Worm (Caenorhabditis elegans) whole organism, L2 larva: ENCODE measurements around the gene Y39A3CL.4.

Experiments used
- R02D3.7 ChIP-seq: fragments of 150-350 bp; optimal IDR thresholded peaks from 2 replicates; lab custom pipeline; 2014; ENCODE audit warnings: missing biosample characterization, missing genetic modification characterization
- elt-3 ChIP-seq: sonication (generic microtip); optimal IDR thresholded peaks from 2 replicates; lab custom pipeline; 2017; ENCODE audit warnings: missing biosample characterization, missing genetic modification characterization
- fos-1 ChIP-seq: fragments of 150-350 bp; optimal IDR thresholded peaks from 2 replicates; lab custom pipeline; 2014; ENCODE audit warnings: missing biosample characterization, missing genetic modification characterization
- nhr-12 ChIP-seq: fragments of 150-350 bp; optimal IDR thresholded peaks from 2 replicates; lab custom pipeline; 2014; ENCODE audit warnings: missing biosample characterization, missing genetic modification characterization
- nhr-129 ChIP-seq: fragments of 150-350 bp; optimal IDR thresholded peaks from 2 replicates; lab custom pipeline; 2014; ENCODE audit warnings: missing biosample characterization, missing genetic modification characterization
- nhr-25 ChIP-seq: fragments of 150-350 bp; sonication (generic microtip); optimal IDR thresholded peaks from 3 replicates; lab custom pipeline; 2014; ENCODE audit warnings: missing biosample characterization, missing genetic modification characterization
- snpc-4 ChIP-seq: fragments of 150-350 bp; optimal IDR thresholded peaks from 2 replicates; lab custom pipeline; 2014; ENCODE audit warnings: missing biosample characterization, missing genetic modification characterization
- ztf-11 ChIP-seq: sonication (generic microtip); optimal IDR thresholded peaks from 2 replicates; lab custom pipeline; 2017; ENCODE audit warnings: missing biosample characterization, missing genetic modification characterization

ce11 chrIII:1804477-1804876 lies 26.6 kb upstream of the Y39A3CL.4 start:
- TF ChIP-seq nhr-129 (tag; lab: Kevin White, UChicago) (no peak), elt-3 (tag; lab: Kevin White, UChicago) (no peak), R02D3.7 (tag; lab: Kevin White, UChicago) (no peak), nhr-25 (tag; lab: Kevin White, UChicago) (no peak), ztf-11 (tag; lab: Kevin White, UChicago) (no peak), fos-1 (tag; lab: Kevin White, UChicago) (no peak), snpc-4 (tag; lab: Kevin White, UChicago) (no peak), nhr-12 (tag; lab: Kevin White, UChicago) (no peak)
